Fruit fly (Drosophila melanogaster): ENCODE results near the gene CG3987.

The CG3987 gene

dm6 chr3R:15131677-15132076, 8.1 kb upstream of the CG3987 start, which contains the start of gene CG42788 (continued):
- TF ChIP-seq crc (GFP tag; optimal IDR thresholded peaks at IDR 0.05) (peak; percentile 47), dimm (GFP tag; IDR thresholded peaks at IDR 0.05) (no peak), pfk (GFP tag; optimal IDR thresholded peaks at IDR 0.05) (peak; percentile 28), CG31388 (GFP tag; optimal IDR thresholded peaks at IDR 0.05) (no peak), kni (GFP tag; optimal IDR thresholded peaks at IDR 0.05) (peak; percentile 60), CG6854 (GFP tag; optimal IDR thresholded peaks at IDR 0.05) (peak; percentile 28), Six4 (GFP tag; optimal IDR thresholded peaks at IDR 0.05) (peak; percentile 18), lola (GFP tag; optimal IDR thresholded peaks at IDR 0.05) (peak in 1 of 3 experiments; percentile 21), CG11723 (GFP tag; optimal IDR thresholded peaks at IDR 0.05) (peak; percentile 41), unc-4 (GFP tag; IDR thresholded peaks at IDR 0.05; ENCODE audit: partially characterized antibody) (no peak), Sry-δ (GFP tag; optimal IDR thresholded peaks at IDR 0.05) (peak; percentile 92), CG7928 (GFP tag; optimal IDR thresholded peaks at IDR 0.05) (peak; percentile 4), CG14860 (GFP tag; IDR thresholded peaks at IDR 0.05; ENCODE audit: partially characterized antibody) (no peak), hkb (optimal IDR thresholded peaks at IDR 0.05) (no peak), hkb (GFP tag; IDR thresholded peaks at IDR 0.05) (no peak), ase (GFP tag; IDR thresholded peaks at IDR 0.05) (no peak), grau (tag; optimal IDR thresholded peaks at IDR 0.05) (peak; percentile 63), tll (GFP tag; optimal IDR thresholded peaks at IDR 0.05) (no peak), CG4820 (GFP tag; optimal IDR thresholded peaks at IDR 0.05) (peak; percentile 3), CG16815 (GFP tag; optimal IDR thresholded peaks at IDR 0.05) (no peak), CG1647 (GFP tag; optimal IDR thresholded peaks at IDR 0.05) (peak; percentile 70), CG1832 (GFP tag; optimal IDR thresholded peaks at IDR 0.05) (no peak), sisA (GFP tag; IDR thresholded peaks at IDR 0.05) (no peak), Hr39 (optimal IDR thresholded peaks at IDR 0.05) (no peak), lov (optimal IDR thresholded peaks at IDR 0.05) (no peak), lov (GFP tag; IDR thresholded peaks at IDR 0.05) (no peak), Max (GFP tag; optimal IDR thresholded peaks at IDR 0.05) (no peak), grn (GFP tag; optimal IDR thresholded peaks at IDR 0.05) (peak; percentile 20), CG1233 (GFP tag; optimal IDR thresholded peaks at IDR 0.05) (no peak), CG17912 (GFP tag; optimal IDR thresholded peaks at IDR 0.05) (peak; percentile 88), CG7357 (GFP tag; IDR thresholded peaks at IDR 0.05) (no peak), hb (GFP tag; IDR thresholded peaks at IDR 0.05; ENCODE audit: partially characterized antibody) (no peak), CG4854 (GFP tag; optimal IDR thresholded peaks at IDR 0.05) (peak; percentile 5), CkIIα-i1 (GFP tag; IDR thresholded peaks at IDR 0.05) (no peak), CG3847 (GFP tag; IDR thresholded peaks at IDR 0.05) (no peak), Dll (GFP tag; IDR thresholded peaks at IDR 0.05; ENCODE audit: partially characterized antibody) (no peak), eve (GFP tag; optimal IDR thresholded peaks at IDR 0.05) (no peak), emc (GFP tag; optimal IDR thresholded peaks at IDR 0.05) (no peak), sqz (GFP tag; optimal IDR thresholded peaks at IDR 0.05) (peak; percentile 46), CG32767 (GFP tag; IDR thresholded peaks at IDR 0.05) (no peak), CG8290 (GFP tag; optimal IDR thresholded peaks at IDR 0.05) (peak; percentile 88), CG8290 (tag; optimal IDR thresholded peaks at IDR 0.05) (peak; percentile 53 to 97), chn (GFP tag; optimal IDR thresholded peaks at IDR 0.05) (peak; percentile 76), ftz-f1 (GFP tag; optimal IDR thresholded peaks at IDR 0.05) (peak; percentile 87), CG12659 (GFP tag; optimal IDR thresholded peaks at IDR 0.05) (peak; percentile 95), CG34422 (GFP tag; IDR thresholded peaks at IDR 0.05) (no peak), CG2199 (GFP tag; IDR thresholded peaks at IDR 0.05) (no peak), eyg (GFP tag; optimal IDR thresholded peaks at IDR 0.05) (peak; percentile 12), Mes4 (GFP tag; optimal IDR thresholded peaks at IDR 0.05) (peak; percentile 79), bcd (GFP tag; optimal IDR thresholded peaks at IDR 0.05) (peak; percentile 10), Fer2 (tag; optimal IDR thresholded peaks at IDR 0.05) (no peak), CG13123 (GFP tag; optimal IDR thresholded peaks at IDR 0.05) (peak; percentile 30), esg (GFP tag; conservative IDR thresholded peaks at IDR 0.05) (no peak)

All from whole organism, embryonic.